Worm (Caenorhabditis elegans) whole organism, late embryonic: Measurements from ENCODE around the gene ZK105.8.
"Not testable (repeated sequence)": the region's sequence is repeated elsewhere in the genome, so short reads cannot be mapped to it uniquely, and the experiment has no call there.

Source experiments
- Y22D7AL.16 ChIP-seq: sonication (generic microtip); optimal IDR thresholded peaks from 2 replicates; lab custom pipeline; 2016; ENCODE audit warnings: missing genetic modification characterization, missing compliant biosample characterization
- ama-1 ChIP-seq: fragments of 150-350 bp; optimal IDR thresholded peaks from 2 replicates; lab custom pipeline; 2014
- ceh-14 ChIP-seq: sonication (generic microtip); optimal IDR thresholded peaks from 2 replicates; lab custom pipeline; 2016; ENCODE audit warnings: missing genotype, missing genetic modification characterization, missing compliant biosample characterization
- ceh-30 ChIP-seq: fragments of 150-350 bp; optimal IDR thresholded peaks from 2 replicates; lab custom pipeline; 2014; ENCODE audit warnings: missing biosample characterization, missing genetic modification characterization
- ceh-9 ChIP-seq: sonication (generic microtip); optimal IDR thresholded peaks from 2 replicates; lab custom pipeline; 2016; ENCODE audit warnings: mild to moderate bottlenecking, missing genetic modification characterization, inconsistent platforms, missing compliant biosample characterization
- che-1 ChIP-seq: sonication (generic microtip); optimal IDR thresholded peaks from 2 replicates; lab custom pipeline; 2016; ENCODE audit warnings: mild to moderate bottlenecking, missing genetic modification characterization, missing compliant biosample characterization
- dmd-4 ChIP-seq: sonication (generic microtip); optimal IDR thresholded peaks from 2 replicates; lab custom pipeline; 2016; ENCODE audit warnings: borderline replicate concordance, missing genetic modification characterization, missing compliant biosample characterization
- elt-2 ChIP-seq: sonication (generic microtip); optimal IDR thresholded peaks from 2 replicates; lab custom pipeline; 2016; ENCODE audit warnings: missing genetic modification reagents, missing genetic modification characterization, missing compliant biosample characterization
- ets-4 ChIP-seq: sonication (generic microtip); optimal IDR thresholded peaks from 2 replicates; lab custom pipeline; 2016; ENCODE audit warnings: missing genetic modification characterization, missing compliant biosample characterization
- fkh-10 ChIP-seq: fragments of 150-350 bp; optimal IDR thresholded peaks from 2 replicates; lab custom pipeline; 2014; ENCODE audit warnings: missing biosample characterization, missing genetic modification reagents, missing genetic modification characterization
- fkh-6 ChIP-seq: sonication (generic microtip); optimal IDR thresholded peaks from 2 replicates; lab custom pipeline; 2016; ENCODE audit warnings: missing genetic modification characterization, missing compliant biosample characterization
- hlh-30 ChIP-seq: sonication (generic microtip); optimal IDR thresholded peaks from 2 replicates; lab custom pipeline; 2017; ENCODE audit warnings: antibody characterized with exemption, missing genetic modification characterization, missing compliant biosample characterization; ENCODE audit not compliant: insufficient read depth
- hlh-6 ChIP-seq: sonication (generic microtip); optimal IDR thresholded peaks from 2 replicates; lab custom pipeline; 2016; ENCODE audit warnings: missing genotype, missing genetic modification characterization, missing compliant biosample characterization
- lin-11 ChIP-seq: fragments of 200-800 bp; sonication (Bioruptor generic); optimal IDR thresholded peaks from 2 replicates; lab custom pipeline; 2018; ENCODE audit warnings: mild to moderate bottlenecking, missing genetic modification characterization, missing compliant biosample characterization
- mec-3 ChIP-seq: sonication (generic microtip); optimal IDR thresholded peaks from 2 replicates; lab custom pipeline; 2016; ENCODE audit warnings: borderline replicate concordance, missing genetic modification characterization, missing compliant biosample characterization
- nfya-1 ChIP-seq: sonication (generic microtip); optimal IDR thresholded peaks from 2 replicates; lab custom pipeline; 2017; ENCODE audit warnings: missing genetic modification characterization, mild to moderate bottlenecking, missing compliant biosample characterization, antibody characterized with exemption, moderate library complexity
- npax-4 ChIP-seq: sonication (generic microtip); optimal IDR thresholded peaks from 2 replicates; lab custom pipeline; 2016; ENCODE audit warnings: missing genetic modification characterization, missing compliant biosample characterization
- odd-2 ChIP-seq: sonication (generic microtip); optimal IDR thresholded peaks from 2 replicates; lab custom pipeline; 2017; ENCODE audit warnings: antibody characterized with exemption, mild to moderate bottlenecking, missing genetic modification characterization, missing compliant biosample characterization
- pqm-1 ChIP-seq: sonication (generic microtip); optimal IDR thresholded peaks from 2 replicates; lab custom pipeline; 2016; ENCODE audit warnings: missing genetic modification characterization, missing compliant biosample characterization
- ref-2 ChIP-seq: sonication (generic microtip); optimal IDR thresholded peaks from 2 replicates; lab custom pipeline; 2016; ENCODE audit warnings: missing genetic modification characterization, missing compliant biosample characterization
- rnt-1 ChIP-seq: sonication (generic microtip); optimal IDR thresholded peaks from 2 replicates; lab custom pipeline; 2016; ENCODE audit warnings: missing genetic modification characterization, missing compliant biosample characterization
- sox-2 ChIP-seq: fragments of 200-800 bp; sonication (Bioruptor generic); IDR thresholded peaks from 2 replicates; pipeline ENCODE4 v1.3.6; 2022; ENCODE audit warnings: missing genetic modification reagents, missing genetic modification characterization, missing compliant biosample characterization
- sox-4 ChIP-seq: sonication (generic microtip); optimal IDR thresholded peaks from 2 replicates; lab custom pipeline; 2017; ENCODE audit warnings: mild to moderate bottlenecking, missing genetic modification characterization, inconsistent platforms, missing compliant biosample characterization
- ttx-3 ChIP-seq: sonication (generic microtip); optimal IDR thresholded peaks from 2 replicates; lab custom pipeline; 2016; ENCODE audit warnings: missing genetic modification reagents, missing genetic modification characterization, missing compliant biosample characterization
- unc-3 ChIP-seq, 2 experiments: fragments of 200-800 bp in 1 of 2; sonication (Bioruptor generic) in 1 of 2; sonication (generic microtip) in 1 of 2; conservative IDR thresholded peaks in 1 of 2; optimal IDR thresholded peaks in 1 of 2; 2 replicates each; pipeline versions ENCODE4 v1.3.6 to Lab custom; 2016 to 2022; ENCODE audit warnings: missing compliant biosample characterization in 2 of 2, missing genetic modification characterization in 2 of 2, missing genetic modification reagents in 1 of 2
- unc-55 ChIP-seq: sonication (generic microtip); optimal IDR thresholded peaks from 2 replicates; lab custom pipeline; 2017; ENCODE audit warnings: missing biosample characterization, missing genetic modification reagents, missing genetic modification characterization
- unc-86 ChIP-seq: sonication (generic microtip); optimal IDR thresholded peaks from 2 replicates; lab custom pipeline; 2016; ENCODE audit warnings: missing genetic modification characterization, missing compliant biosample characterization
- zip-5 ChIP-seq: sonication (generic microtip); optimal IDR thresholded peaks from 2 replicates; lab custom pipeline; 2016; ENCODE audit warnings: missing genetic modification characterization, missing compliant biosample characterization
- ztf-16 ChIP-seq: sonication (generic microtip); optimal IDR thresholded peaks from 2 replicates; lab custom pipeline; 2017; ENCODE audit warnings: missing genetic modification characterization, missing compliant biosample characterization

ZK105.8 gene

DNA sequence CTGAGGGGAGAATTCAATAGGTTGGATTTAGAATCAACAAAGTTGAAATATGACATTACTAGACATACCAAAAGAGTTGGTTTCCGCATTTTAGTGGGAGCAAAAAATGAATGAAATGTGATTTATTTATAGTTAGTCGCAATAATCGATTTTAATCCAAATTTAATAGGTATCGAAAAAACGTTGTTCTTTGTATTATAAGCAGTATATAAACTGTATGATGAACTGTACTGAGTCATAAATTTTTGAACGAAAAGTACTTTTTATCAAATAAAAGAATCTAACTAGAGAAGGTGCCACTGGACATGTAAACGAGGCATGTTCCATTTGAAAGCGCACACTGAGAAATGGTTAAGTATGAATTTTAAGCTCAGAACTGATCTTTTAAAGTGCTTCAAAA, 34.4 kb upstream of the ZK105.8 start, which contains the start of gene C12D5.9:
Gene C12D5.9 (minus strand): TSS at position 101 of the 400 bp plus-strand sequence.
- TF ChIP-seq npax-4 (tag; lab: Kevin White, UChicago) = no peak

ce11 chrV:7690637-7691036, 33.7 kb upstream of the ZK105.8 start:
- TF ChIP-seq hlh-30 (tag; lab: Kevin White, UChicago) (no peak), Y22D7AL.16 (tag; lab: Kevin White, UChicago) (no peak), odd-2 (no peak)

DNA sequence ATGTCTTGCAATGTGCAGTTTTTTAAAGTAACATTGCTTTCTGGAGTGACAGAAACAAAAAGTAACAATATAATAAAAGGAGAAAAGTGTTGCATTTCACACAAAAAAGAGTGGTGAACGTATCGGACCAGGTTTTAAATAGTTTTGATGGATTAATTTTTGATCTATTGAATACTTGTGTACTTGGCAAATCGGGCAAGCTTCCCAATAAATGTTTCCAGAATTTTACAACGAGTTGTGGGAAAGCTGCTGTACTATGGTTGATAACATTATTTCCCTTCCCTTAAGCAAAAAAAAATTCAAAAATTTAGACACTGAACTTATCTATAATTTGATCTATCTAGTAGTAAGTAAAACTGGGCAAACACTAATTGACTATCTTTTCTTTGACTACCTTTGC, 30.9 kb upstream of the ZK105.8 start, which contains the start of gene C12D5.10:
Gene C12D5.10 (minus strand): TSS at position 101 of the 400 bp plus-strand sequence.
- no peak for TF ChIP-seq rnt-1 (tag; lab: Kevin White, UChicago)
- no peak for TF ChIP-seq nfya-1 (tag; lab: Kevin White, UChicago)
- no peak for TF ChIP-seq che-1 (tag; lab: Kevin White, UChicago)
- no peak for TF ChIP-seq npax-4 (tag; lab: Kevin White, UChicago)
- TF ChIP-seq elt-2 = no peak
- no peak for TF ChIP-seq dmd-4 (tag; lab: Kevin White, UChicago)
- no peak for TF ChIP-seq ama-1
- TF ChIP-seq ttx-3 (tag; lab: Kevin White, UChicago) = no peak
- no peak for TF ChIP-seq ceh-14
- TF ChIP-seq sox-2 (GFP tag; lab: Robert Waterston, UW) = no peak
- no peak for TF ChIP-seq ztf-16
- TF ChIP-seq lin-11 (tag; lab: Kevin White, UChicago) = no peak
- TF ChIP-seq ets-4 (tag; lab: Kevin White, UChicago) = no peak
- no peak for TF ChIP-seq unc-86 (tag; lab: Kevin White, UChicago)
- TF ChIP-seq, all 69 proteins: peak for 0

ce11 chrV:7696842-7697241, 27.5 kb upstream of the ZK105.8 start, which contains the start of gene ZK105.3:
Gene ZK105.3 (plus strand): TSS chrV:7697142.
- TF ChIP-seq ceh-30 (tag; lab: Kevin White, UChicago) (no peak), mec-3 (tag; lab: Kevin White, UChicago) (no peak), unc-86 (tag; lab: Kevin White, UChicago) (no peak), npax-4 (tag; lab: Kevin White, UChicago) (no peak), unc-3 (GFP tag; conservative IDR thresholded peaks at IDR 0.05; lab: Robert Waterston, UW) (no peak), unc-3 (tag; optimal IDR thresholded peaks at IDR 0.05; lab: Kevin White, UChicago) (no peak), ceh-9 (no peak), pqm-1 (tag; lab: Kevin White, UChicago) (no peak)
- TF ChIP-seq, all 69 proteins: peak for 0

DNA sequence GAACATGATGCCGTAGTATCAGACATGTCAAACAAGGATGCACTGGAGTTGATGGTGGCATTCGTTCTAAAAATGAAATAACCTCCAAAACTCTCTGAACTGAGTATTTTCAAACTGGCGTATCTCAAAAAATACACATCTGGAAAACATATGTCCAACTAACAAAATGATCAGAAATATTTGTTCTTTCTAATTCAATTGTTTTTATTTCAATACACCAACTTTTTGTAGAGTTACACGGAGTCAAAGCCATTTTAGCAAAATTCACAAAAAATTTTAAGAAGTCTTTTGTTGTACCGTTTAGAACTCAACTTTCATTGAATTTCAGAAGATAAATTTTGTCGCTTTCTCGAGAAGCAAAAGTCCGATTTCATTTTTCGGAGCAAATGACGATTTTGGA, 20.8 kb upstream of the ZK105.8 start, which contains the start of gene srsx-40:
Gene srsx-40 (minus strand): TSS at position 101 of the 400 bp plus-strand sequence.
- TF ChIP-seq unc-55 (GFP tag; lab: Kevin White, UChicago); ets-4 (tag; lab: Kevin White, UChicago); hlh-6: not testable (repeated sequence)

ce11 chrV:7705316-7705715, 19.0 kb upstream of the ZK105.8 start, which contains the start of gene srw-3:
Gene srw-3 (plus strand): TSS chrV:7705616.
- TF ChIP-seq fkh-10 (GFP tag; lab: Kevin White, UChicago) (no peak), elt-2 (no peak), fkh-6 (no peak), sox-2 (GFP tag; lab: Robert Waterston, UW) (no peak), sox-4 (tag; lab: Kevin White, UChicago) (no peak), ref-2 (tag; lab: Kevin White, UChicago) (no peak), dmd-4 (tag; lab: Kevin White, UChicago) (no peak), ztf-16 (no peak), ama-1 (no peak), che-1 (tag; lab: Kevin White, UChicago) (no peak), zip-5 (tag; lab: Kevin White, UChicago) (no peak)
